Worm (Caenorhabditis elegans): Measurements from ENCODE around the gene Y49F6B.6.

DNA sequence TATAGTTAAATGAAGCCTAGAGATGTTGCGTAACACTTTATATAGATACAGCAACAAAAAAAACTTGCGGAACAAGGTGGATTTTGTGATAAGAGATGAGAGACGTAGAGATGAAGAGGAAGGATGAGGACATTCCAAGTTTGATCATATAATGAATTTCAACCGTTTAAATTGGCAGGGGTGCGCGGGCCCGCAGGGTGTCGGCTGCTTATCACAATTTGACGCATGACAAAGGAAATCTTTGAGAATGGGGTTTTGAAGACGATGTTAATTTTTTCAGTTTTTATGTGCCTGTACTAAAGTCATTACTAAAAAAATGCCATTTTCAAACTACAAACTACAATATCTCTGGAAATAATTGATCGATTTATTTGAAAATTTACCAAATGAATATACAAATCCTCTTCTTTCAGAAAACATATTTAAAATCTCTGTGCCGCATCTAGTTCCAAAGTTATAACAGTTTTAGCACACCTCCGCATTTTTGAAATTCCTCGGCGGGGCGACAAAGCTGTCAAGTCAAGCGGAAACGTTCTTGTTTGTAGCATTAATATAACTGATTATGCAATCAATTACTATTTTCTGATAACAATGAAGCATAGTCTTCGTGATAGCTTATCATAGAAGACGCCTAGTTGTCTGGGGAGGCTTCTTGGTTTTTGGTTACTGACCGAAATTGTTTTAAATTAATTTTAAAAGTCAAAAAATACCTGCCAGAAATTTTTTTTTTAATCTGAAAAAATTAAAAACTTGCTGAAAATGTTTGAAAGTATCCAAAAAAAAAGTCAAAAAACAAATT is 32.9 kb upstream of the Y49F6B.6 start:
- TF ChIP-seq T26A5.8 (tag; optimal IDR thresholded peaks at IDR 0.05): no peak
- TF ChIP-seq ama-1 (optimal IDR thresholded peaks at IDR 0.05): no peak
- TF ChIP-seq ama-1 (GFP tag; optimal IDR thresholded peaks at IDR 0.05): no peak
- TF ChIP-seq nfya-1 (tag; optimal IDR thresholded peaks at IDR 0.05; ENCODE audit: borderline replicate concordance, insufficient read depth): no peak
- TF ChIP-seq snpc-4 (GFP tag; optimal IDR thresholded peaks at IDR 0.05): no peak
- TF ChIP-seq snpc-4 (tag; optimal IDR thresholded peaks at IDR 0.05): peak in 2 of 4 experiments; percentile 36 to 78
- TF ChIP-seq madf-6 (GFP tag; IDR thresholded peaks at IDR 0.05): no peak
- TF ChIP-seq ccch-3 (GFP tag; optimal IDR thresholded peaks at IDR 0.05): no peak
- no peak for TF ChIP-seq hmg-1.2 (GFP tag; IDR thresholded peaks at IDR 0.05)
- no peak for TF ChIP-seq pbrm-1 (GFP tag; IDR thresholded peaks at IDR 0.05)

Data from whole organism, young adult.